Worm (Caenorhabditis elegans) whole organism, early embryonic: Measurements from ENCODE around the gene irld-18.
"Not testable (repeated sequence)": the region's sequence is repeated elsewhere in the genome, so short reads cannot be mapped to it uniquely, and the experiment has no call there.

Experiments used
- ama-1 ChIP-seq: fragments of 150-350 bp; optimal IDR thresholded peaks from 2 replicates; lab custom pipeline; 2014
- ceh-13 ChIP-seq: fragments of 200-800 bp; sonication (Bioruptor generic); optimal IDR thresholded peaks from 2 replicates; lab custom pipeline; 2018; ENCODE audit warnings: mild to moderate bottlenecking, missing genetic modification characterization, missing compliant biosample characterization
- tra-4 ChIP-seq: sonication (generic microtip); optimal IDR thresholded peaks from 2 replicates; lab custom pipeline; 2017; ENCODE audit warnings: missing genetic modification characterization, missing compliant biosample characterization

DNA sequence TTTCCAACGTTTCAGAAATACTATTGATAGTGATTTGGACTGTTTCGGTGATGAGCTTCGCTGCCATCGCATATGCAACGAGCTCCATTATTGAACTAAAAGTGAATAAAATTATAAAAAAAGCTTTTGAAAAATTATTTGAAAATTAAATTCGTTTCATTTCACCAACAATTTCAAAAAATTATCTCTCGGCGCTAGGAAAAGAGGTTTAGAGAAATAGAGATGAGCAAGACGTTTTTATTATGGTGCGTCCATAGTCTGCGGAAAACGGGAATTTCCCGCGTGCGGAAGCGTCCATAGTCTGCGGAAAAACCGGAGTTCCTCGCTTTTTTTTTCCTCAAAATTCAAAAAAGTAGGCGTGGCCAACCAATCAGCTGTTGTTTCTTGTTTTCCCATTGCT lies 29.0 kb downstream of the irld-18 start, which contains the start of gene pals-30:
- not testable (repeated sequence) for TF ChIP-seq ceh-13 (GFP tag; lab: Kevin White, UChicago); ama-1; tra-4 (tag; lab: Kevin White, UChicago)
